Fruit fly (Drosophila melanogaster) whole organism, embryonic: Measurements from ENCODE around the gene MESK4.

Experiments used
- Adf1 ChIP-seq: fragments of 200-800 bp; sonication (Bioruptor generic); IDR thresholded peaks from 2 replicates; pipeline ENCODE4 v1.3.6; 2022; ENCODE audit warnings: missing biosample characterization, missing genetic modification characterization
- C15 ChIP-seq: fragments of 200-800 bp; sonication (Bioruptor generic); IDR thresholded peaks from 3 replicates; pipeline ENCODE4 v1.3.6; 2022; ENCODE audit warnings: missing biosample characterization, missing genetic modification characterization
- CG11093 ChIP-seq: fragments of 200-800 bp; sonication (Bioruptor generic); IDR thresholded peaks from 3 replicates; pipeline ENCODE4 v1.3.6; 2022; ENCODE audit warnings: missing biosample characterization, missing genetic modification characterization
- CG15011 ChIP-seq: fragments of 200-800 bp; sonication (Bioruptor generic); optimal IDR thresholded peaks from 3 replicates; lab custom pipeline; 2018; ENCODE audit warnings: missing biosample characterization, mild to moderate bottlenecking, missing genetic modification characterization
- CG15073 ChIP-seq: fragments of 200-800 bp; sonication (Bioruptor generic); optimal IDR thresholded peaks from 2 replicates; lab custom pipeline; 2016; ENCODE audit warnings: missing biosample characterization, missing genetic modification characterization
- CG3163 ChIP-seq: fragments of 200-800 bp; sonication (Bioruptor generic); optimal IDR thresholded peaks from 3 replicates; lab custom pipeline; 2016; ENCODE audit warnings: missing biosample characterization, missing genetic modification characterization
- CG32532 ChIP-seq: fragments of 200-800 bp; sonication (Bioruptor generic); IDR thresholded peaks from 2 replicates; pipeline ENCODE4 v1.3.6; 2022; ENCODE audit warnings: missing biosample characterization, missing genetic modification characterization
- CG3281 ChIP-seq: fragments of 200-800 bp; sonication (Bioruptor generic); optimal IDR thresholded peaks from 3 replicates; lab custom pipeline; 2017; ENCODE audit warnings: missing biosample characterization, mild to moderate bottlenecking, missing genetic modification characterization
- CG34422 ChIP-seq: fragments of 200-800 bp; sonication (Bioruptor generic); IDR thresholded peaks from 3 replicates; pipeline ENCODE4 v1.3.6; 2022; ENCODE audit warnings: missing biosample characterization, missing genetic modification characterization
- CG3838 ChIP-seq: fragments of 200-800 bp; sonication (Bioruptor generic); optimal IDR thresholded peaks from 3 replicates; lab custom pipeline; 2016; ENCODE audit warnings: missing biosample characterization, missing genetic modification characterization
- CG4854 ChIP-seq: fragments of 200-800 bp; sonication (Bioruptor generic); optimal IDR thresholded peaks from 2 replicates; lab custom pipeline; 2016; ENCODE audit warnings: missing biosample characterization, missing genetic modification characterization, inconsistent platforms
- CG5180 ChIP-seq: fragments of 200-800 bp; sonication (Bioruptor generic); optimal IDR thresholded peaks from 3 replicates; lab custom pipeline; 2017; ENCODE audit warnings: missing biosample characterization, missing genetic modification characterization, mild to moderate bottlenecking, moderate library complexity, missing genetic modification reagents
- CG6175 ChIP-seq: fragments of 200-800 bp; sonication (Bioruptor generic); IDR thresholded peaks from 3 replicates; pipeline ENCODE4 v1.3.6; 2022; ENCODE audit warnings: missing biosample characterization, missing genetic modification characterization
- CG7963 ChIP-seq: fragments of 200-800 bp; sonication (Bioruptor generic); IDR thresholded peaks from 3 replicates; pipeline ENCODE4 v1.3.6; 2022; ENCODE audit warnings: missing biosample characterization, missing genetic modification characterization; ENCODE audit not compliant: partially characterized antibody
- CG9437 ChIP-seq: fragments of 200-800 bp; sonication (Bioruptor generic); optimal IDR thresholded peaks from 2 replicates; lab custom pipeline; 2018; ENCODE audit warnings: missing biosample characterization, mild to moderate bottlenecking, missing genetic modification characterization
- CkIIα-i1 ChIP-seq: fragments of 200-800 bp; sonication (Bioruptor generic); IDR thresholded peaks from 2 replicates; pipeline ENCODE4 v1.3.6; 2022; ENCODE audit warnings: missing biosample characterization, missing genetic modification characterization
- CoRest ChIP-seq: fragments of 200-800 bp; sonication (Bioruptor generic); optimal IDR thresholded peaks from 3 replicates; lab custom pipeline; 2018; ENCODE audit warnings: missing biosample characterization, mild to moderate bottlenecking, missing genetic modification characterization, moderate library complexity
- Deaf1 ChIP-seq: fragments of 200-800 bp; optimal IDR thresholded peaks from 3 replicates; lab custom pipeline; 2019; ENCODE audit warnings: missing biosample characterization, mild to moderate bottlenecking, missing genetic modification characterization, moderate library complexity
- Doc3 ChIP-seq: fragments of 200-800 bp; sonication (Bioruptor generic); IDR thresholded peaks from 3 replicates; pipeline ENCODE4 v1.3.6; 2022; ENCODE audit warnings: missing biosample characterization, missing genetic modification characterization; ENCODE audit not compliant: partially characterized antibody
- Elba2 ChIP-seq: fragments of 200-800 bp; sonication (Bioruptor generic); optimal IDR thresholded peaks from 3 replicates; lab custom pipeline; 2016; ENCODE audit warnings: missing biosample characterization, missing genetic modification characterization
- HmgZ ChIP-seq: fragments of 200-800 bp; sonication (Bioruptor generic); optimal IDR thresholded peaks from 2 replicates; lab custom pipeline; 2018; ENCODE audit warnings: missing biosample characterization, mild to moderate bottlenecking, missing genetic modification characterization
- Med ChIP-seq: fragments of 200-800 bp; sonication (Bioruptor generic); peaks from one replicate; lab custom pipeline; 2016; ENCODE audit warnings: missing biosample characterization, missing genetic modification characterization, mild to moderate bottlenecking, inconsistent platforms, moderate library complexity
- Oaz ChIP-seq: fragments of 200-800 bp; sonication (Bioruptor generic); IDR thresholded peaks from 2 replicates; pipeline ENCODE4 v1.3.6; 2022; ENCODE audit warnings: missing biosample characterization, missing genetic modification characterization
- Pdp1 ChIP-seq, 2 experiments: fragments of 200-800 bp; sonication (Bioruptor generic); optimal IDR thresholded peaks; 3 replicates each; lab custom pipeline; 2016; ENCODE audit warnings: missing biosample characterization in 2 of 2, missing genetic modification characterization in 2 of 2, mild to moderate bottlenecking in 1 of 2, moderate library complexity in 1 of 2
- Poxn ChIP-seq: fragments of 200-800 bp; sonication (Bioruptor generic); IDR thresholded peaks from 2 replicates; pipeline ENCODE4 v1.3.6; 2022; ENCODE audit warnings: missing biosample characterization, missing genetic modification characterization
- Rx ChIP-seq: fragments of 200-800 bp; sonication (Bioruptor generic); IDR thresholded peaks from 2 replicates; pipeline ENCODE4 v1.3.6; 2022; ENCODE audit warnings: missing biosample characterization, missing genetic modification characterization
- Tbp ChIP-seq: fragments of >200 bp; optimal IDR thresholded peaks from 2 replicates; lab custom pipeline; 2018; ENCODE audit warnings: missing biosample characterization, missing genetic modification characterization
- bigmax ChIP-seq: fragments of 200-800 bp; sonication (Bioruptor generic); optimal IDR thresholded peaks from 2 replicates; lab custom pipeline; 2018; ENCODE audit warnings: missing biosample characterization, mild to moderate bottlenecking, missing genetic modification characterization
- chif ChIP-seq, 2 experiments: fragments of 200-800 bp; sonication (Bioruptor generic); optimal IDR thresholded peaks; 3 replicates each; lab custom pipeline; 2016; ENCODE audit warnings: missing biosample characterization in 2 of 2, missing genetic modification characterization in 2 of 2
- croc ChIP-seq: fragments of 200-800 bp; sonication (Bioruptor generic); conservative IDR thresholded peaks from 3 replicates; pipeline ENCODE4 v1.3.6; 2022; ENCODE audit warnings: missing biosample characterization, missing genetic modification characterization
- crp ChIP-seq, 2 experiments: fragments of 200-800 bp; sonication (Bioruptor generic); optimal IDR thresholded peaks; 2 replicates in 1 of 2; 3 replicates in 1 of 2; lab custom pipeline; 2017; ENCODE audit warnings: missing biosample characterization in 2 of 2, missing genetic modification characterization in 2 of 2, mild to moderate bottlenecking in 1 of 2, moderate library complexity in 1 of 2
- da ChIP-seq: fragments of 200-800 bp; sonication (Bioruptor generic); optimal IDR thresholded peaks from 2 replicates; lab custom pipeline; 2016; ENCODE audit warnings: missing biosample characterization, missing genetic modification characterization
- esg ChIP-seq: fragments of 200-800 bp; sonication (Bioruptor generic); conservative IDR thresholded peaks from 2 replicates; pipeline ENCODE4 v1.3.6; 2022; ENCODE audit warnings: missing biosample characterization, missing genetic modification characterization
- fd96Cb ChIP-seq: fragments of 200-800 bp; sonication (Bioruptor generic); optimal IDR thresholded peaks from 2 replicates; lab custom pipeline; 2018; ENCODE audit warnings: missing biosample characterization, mild to moderate bottlenecking, missing genetic modification characterization, moderate library complexity
- ftz-f1 ChIP-seq: fragments of 200-800 bp; sonication (Bioruptor generic); optimal IDR thresholded peaks from 2 replicates; lab custom pipeline; 2016; ENCODE audit warnings: missing biosample characterization, missing genetic modification characterization
- fu2 ChIP-seq: fragments of 200-800 bp; sonication (Bioruptor generic); optimal IDR thresholded peaks from 2 replicates; lab custom pipeline; 2016; ENCODE audit warnings: missing biosample characterization, missing genetic modification characterization
- gce ChIP-seq: fragments of 200-800 bp; sonication (Bioruptor generic); IDR thresholded peaks from 3 replicates; pipeline ENCODE4 v1.3.6; 2022; ENCODE audit warnings: missing biosample characterization, missing genetic modification characterization
- gfzf ChIP-seq: fragments of 200-800 bp; sonication (Bioruptor generic); optimal IDR thresholded peaks from 2 replicates; lab custom pipeline; 2016; ENCODE audit warnings: missing biosample characterization, mild to moderate bottlenecking, missing genetic modification characterization, moderate library complexity
- gro ChIP-seq: fragments of 200-800 bp; sonication (Bioruptor generic); optimal IDR thresholded peaks from 2 replicates; lab custom pipeline; 2016; ENCODE audit warnings: missing biosample characterization, missing genetic modification characterization
- hth ChIP-seq: fragments of >200 bp; optimal IDR thresholded peaks from 2 replicates; lab custom pipeline; 2017; ENCODE audit warnings: inconsistent platforms
- ind ChIP-seq: fragments of 200-800 bp; sonication (Bioruptor generic); optimal IDR thresholded peaks from 3 replicates; lab custom pipeline; 2016; ENCODE audit warnings: missing biosample characterization, missing genetic modification characterization
- jigr1 ChIP-seq: fragments of 200-800 bp; sonication (Bioruptor generic); IDR thresholded peaks from 3 replicates; pipeline ENCODE4 v1.3.6; 2022; ENCODE audit warnings: missing biosample characterization, missing genetic modification characterization
- nerfin-1 ChIP-seq: fragments of 200-800 bp; sonication (Bioruptor generic); optimal IDR thresholded peaks from 3 replicates; lab custom pipeline; 2019; ENCODE audit warnings: missing biosample characterization, mild to moderate bottlenecking, missing genetic modification characterization, moderate library complexity
- nerfin-2 ChIP-seq: fragments of 200-800 bp; sonication (Bioruptor generic); IDR thresholded peaks from 2 replicates; pipeline ENCODE4 v1.3.6; 2022; ENCODE audit warnings: missing biosample characterization, missing genetic modification characterization; ENCODE audit not compliant: partially characterized antibody
- phol ChIP-seq: fragments of 200-800 bp; sonication (Bioruptor generic); optimal IDR thresholded peaks from 3 replicates; lab custom pipeline; 2018; ENCODE audit warnings: missing biosample characterization, mild to moderate bottlenecking, missing genetic modification characterization, moderate library complexity
- slp2 ChIP-seq: fragments of 200-800 bp; sonication (Bioruptor generic); optimal IDR thresholded peaks from 2 replicates; lab custom pipeline; 2016; ENCODE audit warnings: missing biosample characterization, missing genetic modification characterization
- sqz ChIP-seq: fragments of 200-800 bp; sonication (Bioruptor generic); optimal IDR thresholded peaks from 3 replicates; lab custom pipeline; 2018; ENCODE audit warnings: missing biosample characterization, mild to moderate bottlenecking, missing genetic modification characterization
- tx ChIP-seq: fragments of 200-800 bp; sonication (Bioruptor generic); optimal IDR thresholded peaks from 2 replicates; lab custom pipeline; 2016; ENCODE audit warnings: missing biosample characterization, missing genetic modification characterization
- vfl ChIP-seq: fragments of 200-800 bp; sonication (Bioruptor generic); optimal IDR thresholded peaks from 2 replicates; lab custom pipeline; 2016; ENCODE audit warnings: missing biosample characterization, missing genetic modification characterization
- vvl ChIP-seq: fragments of 200-800 bp; sonication (Bioruptor generic); IDR thresholded peaks from 2 replicates; pipeline ENCODE4 v1.3.6; 2022; ENCODE audit warnings: missing biosample characterization, missing genetic modification characterization

Gene MESK4

DNA sequence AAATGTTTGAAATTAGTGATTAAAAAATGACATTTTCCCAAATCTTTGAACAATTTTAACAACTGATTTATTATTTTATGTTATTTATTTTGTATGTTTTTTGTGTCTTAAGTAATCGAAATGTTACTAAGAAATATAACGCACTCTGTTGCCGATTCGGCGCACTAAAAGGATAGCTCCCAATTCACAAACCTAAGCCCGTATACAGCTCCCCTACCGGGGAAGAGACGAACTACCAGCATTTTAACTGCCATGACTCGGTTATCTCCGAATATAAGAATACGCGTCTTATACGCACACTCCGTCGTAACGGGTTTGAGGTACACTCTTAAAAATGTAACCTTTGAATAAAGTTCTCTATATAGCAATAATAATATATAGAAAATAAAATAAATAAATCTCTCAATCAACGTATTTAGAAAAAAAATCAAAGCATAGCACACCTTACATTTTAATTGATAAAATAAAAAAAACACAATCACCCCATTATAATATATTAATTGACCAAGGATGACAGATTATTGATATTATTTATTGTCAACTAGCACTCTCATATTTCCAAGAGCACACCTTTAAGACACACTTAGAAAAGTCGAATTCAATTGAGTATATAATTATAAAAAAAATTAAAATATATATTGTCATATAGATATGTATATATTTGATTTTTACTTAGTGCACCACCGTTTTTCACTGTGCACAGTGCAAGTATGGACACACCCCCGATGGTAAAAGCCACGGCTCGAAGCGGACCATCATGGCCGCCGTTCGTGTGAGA is 30.7 kb upstream of the MESK4 start (continued):
- peak; percentile 93 for TF ChIP-seq CoRest (tag; lab: Kevin White, UChicago)
- no peak for TF ChIP-seq fu2 (GFP tag; lab: Kevin White, UChicago)
- TF ChIP-seq gro (GFP tag; lab: Kevin White, UChicago), result no peak
- peak in 1 of 2 experiments; percentile 51 for TF ChIP-seq Pdp1 (GFP tag; optimal IDR thresholded peaks at IDR 0.05; lab: Kevin White, UChicago)
- peak in 1 of 2 experiments; percentile 38 for TF ChIP-seq chif (GFP tag; optimal IDR thresholded peaks at IDR 0.05; lab: Kevin White, UChicago)
- TF ChIP-seq nerfin-1, result peak; percentile 73
- no peak for TF ChIP-seq CG3163
- peak; percentile 5 for TF ChIP-seq gfzf (GFP tag; lab: Kevin White, UChicago)
- TF ChIP-seq CG4854 (GFP tag; lab: Kevin White, UChicago), result no peak
- TF ChIP-seq Poxn (GFP tag; lab: Robert Waterston, UW), result no peak
- TF ChIP-seq sqz (GFP tag; lab: Kevin White, UChicago), result peak; percentile 60
- peak; percentile 90 for TF ChIP-seq phol (tag; lab: Kevin White, UChicago)
- peak; percentile 64 for TF ChIP-seq ind (GFP tag; lab: Kevin White, UChicago)
- no peak for TF ChIP-seq jigr1 (GFP tag; lab: Robert Waterston, UW)
- TF ChIP-seq HmgZ, result no peak
- TF ChIP-seq CG6175 (GFP tag; lab: Robert Waterston, UW), result no peak
- peak; percentile 23 for TF ChIP-seq CG15011 (GFP tag; lab: Kevin White, UChicago)
- TF ChIP-seq bigmax (GFP tag; lab: Kevin White, UChicago), result no peak
- peak; percentile 65 for TF ChIP-seq CG32532
- peak; percentile 60 for TF ChIP-seq vvl (GFP tag; lab: Robert Waterston, UW)
- no peak for TF ChIP-seq Elba2 (GFP tag; lab: Kevin White, UChicago)
- no peak for TF ChIP-seq Doc3 (GFP tag; lab: Robert Waterston, UW)
- peak; percentile 46; the same call in 2 of the 3 replicates for TF ChIP-seq croc (GFP tag; lab: Robert Waterston, UW)
- no peak for TF ChIP-seq tx (GFP tag; lab: Kevin White, UChicago)
- no peak for TF ChIP-seq ftz-f1
- TF ChIP-seq CG3838 (GFP tag; lab: Kevin White, UChicago), result no peak
- no peak for TF ChIP-seq Oaz (GFP tag; lab: Robert Waterston, UW)
- no peak for TF ChIP-seq nerfin-2 (GFP tag; lab: Robert Waterston, UW)
- peak; percentile 87 for TF ChIP-seq fd96Cb (tag; lab: Kevin White, UChicago)
- no peak for TF ChIP-seq Tbp (GFP tag; lab: Kevin White, UChicago)
- no peak for TF ChIP-seq slp2 (GFP tag; lab: Kevin White, UChicago)
- 0 out of 3 replicates have a peak, but pooled peaks have one; percentile 18 for TF ChIP-seq C15
- no peak for TF ChIP-seq CG34422 (GFP tag; lab: Robert Waterston, UW)
- peak; percentile 23; the same call in 1 of the 2 replicates for TF ChIP-seq Adf1 (GFP tag; lab: Robert Waterston, UW)
- TF ChIP-seq gce (GFP tag; lab: Robert Waterston, UW), result peak; percentile 6; the same call in 1 of the 3 replicates
- TF ChIP-seq Rx (GFP tag; lab: Robert Waterston, UW), result peak; percentile 27
- peak; percentile 76 for TF ChIP-seq Deaf1 (tag; lab: Kevin White, UChicago)
- peak; percentile 88 for TF ChIP-seq CG3281 (GFP tag; lab: Kevin White, UChicago)
- TF ChIP-seq CkIIα-i1 (GFP tag; lab: Robert Waterston, UW), result no peak
- no peak for TF ChIP-seq da
- TF ChIP-seq CG9437 (GFP tag; lab: Kevin White, UChicago), result peak; percentile 92
- TF ChIP-seq esg (GFP tag; lab: Robert Waterston, UW), result peak; percentile 68
- no peak for TF ChIP-seq Med
- peak in 1 of 2 experiments; percentile 28 for TF ChIP-seq crp (GFP tag; optimal IDR thresholded peaks at IDR 0.05; lab: Kevin White, UChicago)
- no peak for TF ChIP-seq CG7963 (GFP tag; lab: Robert Waterston, UW)
- TF ChIP-seq CG15073 (GFP tag; lab: Kevin White, UChicago), result peak; percentile 47
- TF ChIP-seq CG5180 (GFP tag; lab: Kevin White, UChicago), result peak; percentile 74
- 0 out of 3 replicates have a peak, but pooled peaks have one; percentile 44 for TF ChIP-seq CG11093
- TF ChIP-seq vfl (GFP tag; lab: Kevin White, UChicago), result no peak
- TF ChIP-seq hth (lab: Kevin White, UChicago), result no peak
